Fruit fly (Drosophila melanogaster) whole organism, pupa: ENCODE results near the gene CG4271.

ENCODE experiments used
- CG10348 ChIP-seq: fragments of 200-800 bp; sonication (Bioruptor generic); IDR thresholded peaks from 2 replicates; pipeline ENCODE4 v1.3.6; 2022; ENCODE audit warnings: missing biosample characterization, missing genetic modification characterization
- CG15710 ChIP-seq: fragments of 200-800 bp; sonication (Bioruptor generic); optimal IDR thresholded peaks from 2 replicates; lab custom pipeline; 2018; ENCODE audit warnings: missing biosample characterization, mild to moderate bottlenecking, missing genetic modification characterization, moderate library complexity
- CG4496 ChIP-seq: fragments of 200-800 bp; sonication (Bioruptor generic); IDR thresholded peaks from 3 replicates; pipeline ENCODE4 v1.3.6; 2022; ENCODE audit warnings: missing biosample characterization, missing genetic modification characterization
- EcR ChIP-seq: fragments of 200-800 bp; sonication (Bioruptor generic); optimal IDR thresholded peaks from 3 replicates; lab custom pipeline; 2019; ENCODE audit warnings: missing biosample characterization, missing genetic modification characterization, mild to moderate bottlenecking, moderate library complexity, missing genetic modification reagents
- Ets98B ChIP-seq: fragments of 200-800 bp; sonication (Bioruptor generic); IDR thresholded peaks from 2 replicates; pipeline ENCODE4 v1.3.6; 2022; ENCODE audit warnings: missing biosample characterization, missing genetic modification characterization

- TF ChIP-seq Ets98B (GFP tag; lab: Robert Waterston, UW), result no peak
- no peak for TF ChIP-seq EcR (GFP tag; lab: Kevin White, UChicago)
- TF ChIP-seq CG4496, result no peak
- TF ChIP-seq CG15710 (tag; lab: Kevin White, UChicago), result no peak
- TF ChIP-seq CG10348 (GFP tag; lab: Robert Waterston, UW), result no peak
Observed at dm6 chr2L:2290638-2291037, 5.7 kb downstream of the CG4271 start, which contains the start of gene robl22E.
